Worm (Caenorhabditis elegans) whole organism, L2 larva: ENCODE results near the gene F58G11.4.

Source experiments
- C34F6.9 ChIP-seq: fragments of 150-350 bp; optimal IDR thresholded peaks from 2 replicates; lab custom pipeline; 2014; ENCODE audit warnings: missing biosample characterization, missing genetic modification characterization
- F13H6.1 ChIP-seq: sonication (generic microtip); optimal IDR thresholded peaks from 2 replicates; lab custom pipeline; 2016; ENCODE audit warnings: missing genetic modification characterization, missing compliant biosample characterization
- R02D3.7 ChIP-seq: fragments of 150-350 bp; optimal IDR thresholded peaks from 2 replicates; lab custom pipeline; 2014; ENCODE audit warnings: missing biosample characterization, missing genetic modification characterization
- ZK546.5 ChIP-seq: sonication (generic microtip); optimal IDR thresholded peaks from 2 replicates; lab custom pipeline; 2017; ENCODE audit warnings: missing biosample characterization, missing genetic modification characterization
- alr-1 ChIP-seq: fragments of 150-350 bp; optimal IDR thresholded peaks from 2 replicates; lab custom pipeline; 2014; ENCODE audit warnings: missing biosample characterization, missing genetic modification characterization
- ama-1 ChIP-seq: fragments of 150-350 bp; optimal IDR thresholded peaks from 2 replicates; lab custom pipeline; 2018; ENCODE audit warnings: inconsistent platforms
- blmp-1 ChIP-seq: sonication (generic microtip); optimal IDR thresholded peaks from 2 replicates; lab custom pipeline; 2017; ENCODE audit warnings: missing genetic modification characterization, mild to moderate bottlenecking, missing compliant biosample characterization, antibody characterized with exemption, moderate library complexity; ENCODE audit not compliant: insufficient read depth
- ceh-16 ChIP-seq: fragments of 150-350 bp; optimal IDR thresholded peaks from 2 replicates; lab custom pipeline; 2014; ENCODE audit warnings: missing biosample characterization, missing genetic modification characterization
- ceh-82 ChIP-seq: fragments of 150-350 bp; optimal IDR thresholded peaks from 2 replicates; lab custom pipeline; 2014; ENCODE audit warnings: missing biosample characterization, missing genetic modification characterization
- crh-2 ChIP-seq: sonication (generic microtip); optimal IDR thresholded peaks from 2 replicates; lab custom pipeline; 2017; ENCODE audit warnings: missing biosample characterization, missing genetic modification characterization
- dmd-4 ChIP-seq: sonication (generic microtip); optimal IDR thresholded peaks from 2 replicates; lab custom pipeline; 2017; ENCODE audit warnings: missing biosample characterization, missing genetic modification characterization
- egl-27 ChIP-seq: sonication (generic microtip); optimal IDR thresholded peaks from 3 replicates; lab custom pipeline; 2017; ENCODE audit warnings: missing biosample characterization, missing genetic modification reagents, missing genetic modification characterization
- elt-1 ChIP-seq: fragments of 150-350 bp; optimal IDR thresholded peaks from 2 replicates; lab custom pipeline; 2014; ENCODE audit warnings: missing biosample characterization, missing genetic modification characterization
- elt-3 ChIP-seq: sonication (generic microtip); optimal IDR thresholded peaks from 2 replicates; lab custom pipeline; 2017; ENCODE audit warnings: missing biosample characterization, missing genetic modification characterization
- fos-1 ChIP-seq: fragments of 150-350 bp; optimal IDR thresholded peaks from 2 replicates; lab custom pipeline; 2014; ENCODE audit warnings: missing biosample characterization, missing genetic modification characterization
- gmeb-1 ChIP-seq: fragments of 150-350 bp; optimal IDR thresholded peaks from 2 replicates; lab custom pipeline; 2014; ENCODE audit warnings: missing biosample characterization, missing genetic modification characterization
- lin-11 ChIP-seq: fragments of 150-350 bp; sonication (generic microtip); optimal IDR thresholded peaks from 2 replicates; lab custom pipeline; 2014; ENCODE audit warnings: missing biosample characterization, missing genetic modification characterization, inconsistent platforms, mixed read lengths
- lin-13 ChIP-seq: fragments of 150-350 bp; optimal IDR thresholded peaks from 2 replicates; lab custom pipeline; 2014; ENCODE audit warnings: missing biosample characterization, missing genetic modification reagents, missing genetic modification characterization
- lin-39 ChIP-seq: fragments of 150-350 bp; optimal IDR thresholded peaks from 2 replicates; lab custom pipeline; 2014; ENCODE audit warnings: missing biosample characterization, missing genetic modification reagents, missing genetic modification characterization
- lsy-2 ChIP-seq, 2 experiments: fragments of 150-350 bp in 1 of 2; sonication (generic microtip) in 1 of 2; optimal IDR thresholded peaks; 2 replicates each; lab custom pipeline; 2014 to 2017; ENCODE audit warnings: missing biosample characterization in 2 of 2, missing genetic modification characterization in 2 of 2
- mbf-1 ChIP-seq: sonication (generic microtip); optimal IDR thresholded peaks from 2 replicates; lab custom pipeline; 2017; ENCODE audit warnings: missing biosample characterization, missing genetic modification characterization
- mdl-1 ChIP-seq, 2 experiments: fragments of 150-350 bp in 1 of 2; sonication (generic microtip) in 1 of 2; optimal IDR thresholded peaks; 2 replicates each; lab custom pipeline; 2017; ENCODE audit warnings: missing biosample characterization in 2 of 2, missing genetic modification characterization in 2 of 2
- nhr-10 ChIP-seq: sonication (generic microtip); optimal IDR thresholded peaks from 2 replicates; lab custom pipeline; 2017; ENCODE audit warnings: missing biosample characterization, missing genetic modification characterization
- nhr-11 ChIP-seq: fragments of 150-350 bp; optimal IDR thresholded peaks from 2 replicates; lab custom pipeline; 2014; ENCODE audit warnings: missing biosample characterization, missing genetic modification characterization
- nhr-12 ChIP-seq: fragments of 150-350 bp; optimal IDR thresholded peaks from 2 replicates; lab custom pipeline; 2014; ENCODE audit warnings: missing biosample characterization, missing genetic modification characterization
- nhr-129 ChIP-seq: fragments of 150-350 bp; optimal IDR thresholded peaks from 2 replicates; lab custom pipeline; 2014; ENCODE audit warnings: missing biosample characterization, missing genetic modification characterization
- nhr-21 ChIP-seq: fragments of 150-350 bp; optimal IDR thresholded peaks from 2 replicates; lab custom pipeline; 2014; ENCODE audit warnings: missing biosample characterization, missing genetic modification characterization
- nhr-23 ChIP-seq: fragments of 150-350 bp; optimal IDR thresholded peaks from 2 replicates; lab custom pipeline; 2014; ENCODE audit warnings: missing biosample characterization, missing genetic modification reagents, missing genetic modification characterization
- nhr-237 ChIP-seq: fragments of 150-350 bp; optimal IDR thresholded peaks from 2 replicates; lab custom pipeline; 2014; ENCODE audit warnings: missing biosample characterization, missing genetic modification characterization
- nhr-25 ChIP-seq: fragments of 150-350 bp; sonication (generic microtip); optimal IDR thresholded peaks from 3 replicates; lab custom pipeline; 2014; ENCODE audit warnings: missing biosample characterization, missing genetic modification characterization
- nhr-6 ChIP-seq: fragments of 150-350 bp; optimal IDR thresholded peaks from 2 replicates; lab custom pipeline; 2014; ENCODE audit warnings: missing biosample characterization, missing genetic modification characterization
- nhr-77 ChIP-seq: fragments of 150-350 bp; optimal IDR thresholded peaks from 2 replicates; lab custom pipeline; 2014; ENCODE audit warnings: missing biosample characterization, missing genetic modification characterization
- peb-1 ChIP-seq: fragments of 150-350 bp; optimal IDR thresholded peaks from 2 replicates; lab custom pipeline; 2014; ENCODE audit warnings: missing biosample characterization, missing genetic modification characterization
- sem-4 ChIP-seq: fragments of 150-350 bp; optimal IDR thresholded peaks from 2 replicates; lab custom pipeline; 2014; ENCODE audit warnings: missing biosample characterization, missing genetic modification reagents, missing genetic modification characterization
- skn-1 ChIP-seq: sonication (generic microtip); optimal IDR thresholded peaks from 2 replicates; lab custom pipeline; 2017; ENCODE audit warnings: missing biosample characterization, missing genetic modification characterization
- sma-3 ChIP-seq: sonication (generic microtip); optimal IDR thresholded peaks from 2 replicates; lab custom pipeline; 2016; ENCODE audit warnings: missing genetic modification reagents, missing genetic modification characterization, missing compliant biosample characterization
- sma-9 ChIP-seq, 2 experiments: fragments of 150-350 bp in 1 of 2; sonication (generic microtip) in 1 of 2; optimal IDR thresholded peaks; 2 replicates each; lab custom pipeline; 2014 to 2016; ENCODE audit warnings: missing genetic modification characterization in 2 of 2, mild to moderate bottlenecking in 1 of 2, missing biosample characterization in 1 of 2, missing compliant biosample characterization in 1 of 2, missing genetic modification reagents in 1 of 2, moderate library complexity in 1 of 2
- snpc-4 ChIP-seq: fragments of 150-350 bp; optimal IDR thresholded peaks from 2 replicates; lab custom pipeline; 2014; ENCODE audit warnings: missing biosample characterization, missing genetic modification characterization
- unc-39 ChIP-seq: fragments of 150-350 bp; optimal IDR thresholded peaks from 2 replicates; lab custom pipeline; 2014; ENCODE audit warnings: missing biosample characterization, missing genetic modification characterization
- unc-55 ChIP-seq: fragments of 150-350 bp; sonication (generic microtip); optimal IDR thresholded peaks from 3 replicates; lab custom pipeline; 2014; ENCODE audit warnings: missing biosample characterization, missing genetic modification reagents, missing genetic modification characterization
- unc-62 ChIP-seq: fragments of 150-350 bp; optimal IDR thresholded peaks from 2 replicates; lab custom pipeline; 2014; ENCODE audit warnings: missing biosample characterization, missing genetic modification reagents, missing genetic modification characterization
- ztf-4 ChIP-seq: fragments of 150-350 bp; optimal IDR thresholded peaks from 2 replicates; lab custom pipeline; 2014; ENCODE audit warnings: missing biosample characterization, missing genetic modification characterization

F58G11.4 gene

DNA sequence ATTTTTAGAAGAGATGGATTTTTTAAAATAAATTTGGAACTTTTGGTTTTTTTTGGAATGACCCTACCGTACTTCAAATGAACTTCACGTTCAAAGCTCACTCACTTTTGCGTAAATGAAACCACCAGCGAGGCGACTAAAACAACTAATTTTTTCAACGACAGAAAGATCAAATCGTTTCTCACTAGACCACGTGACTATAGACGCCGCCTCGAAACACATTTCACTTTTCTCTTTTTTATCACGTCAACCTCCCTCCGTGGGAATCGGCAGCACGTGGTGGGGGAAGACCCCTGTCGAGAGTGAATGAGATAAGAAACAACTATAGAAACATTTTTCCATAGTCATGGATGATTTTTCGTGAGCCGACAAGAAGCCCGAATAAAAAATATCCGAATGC lies 15.1 kb upstream of the F58G11.4 start:
- peak; percentile 76 for TF ChIP-seq nhr-21 (tag; lab: Kevin White, UChicago)
- no peak for TF ChIP-seq skn-1
- no peak for TF ChIP-seq elt-1
- no peak for TF ChIP-seq unc-39 (tag; lab: Kevin White, UChicago)
- TF ChIP-seq C34F6.9 (tag; lab: Kevin White, UChicago): peak; percentile 65
- no peak for TF ChIP-seq ceh-82
- TF ChIP-seq alr-1 (tag; lab: Kevin White, UChicago): no peak
- no peak for TF ChIP-seq nhr-11 (tag; lab: Kevin White, UChicago)
- peak; percentile 69 for TF ChIP-seq fos-1
- TF ChIP-seq ztf-4 (tag; lab: Kevin White, UChicago): peak; percentile 88
- TF ChIP-seq mdl-1 (tag; optimal IDR thresholded peaks at IDR 0.05; lab: Kevin White, UChicago): peak; percentile 93 to 97
- peak; percentile 91 for TF ChIP-seq crh-2 (tag; lab: Kevin White, UChicago)
- TF ChIP-seq nhr-23: no peak
- no peak for TF ChIP-seq lin-39 (tag; lab: Kevin White, UChicago)
- TF ChIP-seq unc-55 (GFP tag; lab: Kevin White, UChicago): peak; percentile 9
- no peak for TF ChIP-seq nhr-77 (tag; lab: Kevin White, UChicago)
- TF ChIP-seq blmp-1 (tag; lab: Kevin White, UChicago): peak; percentile 98
- peak; percentile 70 for TF ChIP-seq lin-13 (GFP tag; lab: Kevin White, UChicago)
- TF ChIP-seq unc-62 (GFP tag; lab: Kevin White, UChicago): peak; percentile 27
- peak; percentile 87 for TF ChIP-seq nhr-129 (tag; lab: Kevin White, UChicago)
- no peak for TF ChIP-seq nhr-12 (tag; lab: Kevin White, UChicago)
- TF ChIP-seq elt-3 (tag; lab: Kevin White, UChicago): no peak
- no peak for TF ChIP-seq nhr-237 (tag; lab: Kevin White, UChicago)
- TF ChIP-seq ZK546.5 (tag; lab: Kevin White, UChicago): no peak
- TF ChIP-seq peb-1 (tag; lab: Kevin White, UChicago): no peak
- no peak for TF ChIP-seq dmd-4 (tag; lab: Kevin White, UChicago)
- peak; percentile 29 for TF ChIP-seq snpc-4 (tag; lab: Kevin White, UChicago)
- TF ChIP-seq R02D3.7 (tag; lab: Kevin White, UChicago): no peak
- peak; percentile 65 for TF ChIP-seq gmeb-1 (tag; lab: Kevin White, UChicago)
- TF ChIP-seq lin-11: no peak
- no peak for TF ChIP-seq mbf-1 (tag; lab: Kevin White, UChicago)
- no peak for TF ChIP-seq nhr-6 (tag; lab: Kevin White, UChicago)
- peak; percentile 48 for TF ChIP-seq ama-1 (lab: Kevin White, UChicago)
- peak; percentile 3 for TF ChIP-seq ceh-16 (tag; lab: Kevin White, UChicago)
- TF ChIP-seq egl-27 (tag; lab: Kevin White, UChicago): peak; percentile 70
- TF ChIP-seq nhr-25 (tag; lab: Kevin White, UChicago): peak; percentile 91
- TF ChIP-seq sma-9 (GFP tag; optimal IDR thresholded peaks at IDR 0.05; lab: Kevin White, UChicago): peak; percentile 100
- peak; percentile 20 for TF ChIP-seq sma-9 (tag; optimal IDR thresholded peaks at IDR 0.05; lab: Kevin White, UChicago)
- TF ChIP-seq lsy-2 (tag; optimal IDR thresholded peaks at IDR 0.05; lab: Kevin White, UChicago): peak; percentile 12 to 74
- TF ChIP-seq nhr-10: peak; percentile 5
- TF ChIP-seq sem-4 (tag; lab: Kevin White, UChicago): peak; percentile 78
- TF ChIP-seq F13H6.1: peak; percentile 89
- TF ChIP-seq sma-3 (GFP tag; lab: Kevin White, UChicago): peak; percentile 93
- TF ChIP-seq, all 48 proteins: peak for 23

DNA sequence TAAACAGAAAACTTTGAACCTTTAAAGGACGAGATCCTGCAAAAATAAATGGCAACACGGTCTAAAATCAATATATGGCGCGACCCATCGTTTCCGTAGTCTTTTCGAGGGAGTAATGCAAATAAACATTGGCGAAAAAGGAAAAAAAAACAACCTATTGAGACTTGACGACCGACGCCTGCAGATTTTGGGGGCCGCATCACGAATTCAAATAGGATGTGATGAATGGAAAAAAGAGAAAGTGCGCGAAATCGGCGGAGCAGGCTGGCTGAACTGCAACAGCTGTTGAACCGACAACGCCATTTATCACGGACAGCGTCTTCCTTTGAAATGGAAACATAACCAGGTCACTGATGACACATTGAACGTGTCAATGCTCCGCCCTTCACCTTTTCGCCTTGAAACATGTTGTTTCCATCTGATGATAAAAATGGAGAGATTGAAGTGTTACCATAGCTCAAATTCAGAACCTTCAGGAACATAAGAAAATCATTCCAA lies 14.5 kb upstream of the F58G11.4 start:
- TF ChIP-seq sma-9 (GFP tag; optimal IDR thresholded peaks at IDR 0.05; lab: Kevin White, UChicago) (peak; percentile 34), sma-9 (tag; optimal IDR thresholded peaks at IDR 0.05; lab: Kevin White, UChicago) (no peak), lin-13 (GFP tag; lab: Kevin White, UChicago) (peak; percentile 12), egl-27 (tag; lab: Kevin White, UChicago) (no peak)
